Fruit fly (Drosophila melanogaster): ENCODE measurements around the gene Glyat.

Glyat gene

dm6 chr2L:8000578-8001040 lies 9.8 kb downstream of the Glyat start (continued):
- TF ChIP-seq Hr38 (GFP tag; optimal IDR thresholded peaks at IDR 0.05) (no peak), CG6276 (GFP tag; optimal IDR thresholded peaks at IDR 0.05) (peak; percentile 99), Ets21C (GFP tag; optimal IDR thresholded peaks at IDR 0.05) (peak; percentile 85), CG7368 (GFP tag; optimal IDR thresholded peaks at IDR 0.05) (peak; percentile 87), CG9139 (GFP tag; optimal IDR thresholded peaks at IDR 0.05) (peak; percentile 95), dac (GFP tag; optimal IDR thresholded peaks at IDR 0.05) (peak; percentile 90), dsx (GFP tag; optimal IDR thresholded peaks at IDR 0.05; ENCODE audit: poor library complexity, severe bottlenecking) (peak; percentile 90), CG11294 (GFP tag; IDR thresholded peaks at IDR 0.05) (peak; percentile 90), CG3919 (GFP tag; optimal IDR thresholded peaks at IDR 0.05) (peak; percentile 94), Gug (GFP tag; IDR thresholded peaks at IDR 0.05) (peak; percentile 88), achi (GFP tag; optimal IDR thresholded peaks at IDR 0.05) (peak; percentile 90), Met (GFP tag; optimal IDR thresholded peaks at IDR 0.05) (peak; percentile 93), Sox102F (GFP tag; optimal IDR thresholded peaks at IDR 0.05) (peak; percentile 89), fd59A (GFP tag; optimal IDR thresholded peaks at IDR 0.05) (peak; percentile 82), topi (GFP tag; optimal IDR thresholded peaks at IDR 0.05) (peak; percentile 95), CG32006 (GFP tag; optimal IDR thresholded peaks at IDR 0.05) (peak; percentile 98), acj6 (GFP tag; optimal IDR thresholded peaks at IDR 0.05) (peak; percentile 84), eg (GFP tag; IDR thresholded peaks at IDR 0.05) (peak; percentile 94), CG6792 (GFP tag; optimal IDR thresholded peaks at IDR 0.05) (peak; percentile 87), salr (GFP tag; optimal IDR thresholded peaks at IDR 0.05) (peak; percentile 80 to 90), CG8319 (GFP tag; optimal IDR thresholded peaks at IDR 0.05) (peak; percentile 67), CG4318 (GFP tag; optimal IDR thresholded peaks at IDR 0.05) (peak; percentile 92), Lpt (GFP tag; optimal IDR thresholded peaks at IDR 0.05) (peak; percentile 88)

- TF ChIP-seq achi (GFP tag; optimal IDR thresholded peaks at IDR 0.05) (no peak), Eip75B (GFP tag; optimal IDR thresholded peaks at IDR 0.05) (peak; percentile 29), CG34406 (GFP tag; optimal IDR thresholded peaks at IDR 0.05) (peak; percentile 2), ss (GFP tag; optimal IDR thresholded peaks at IDR 0.05) (peak; percentile 16 to 47), salr (GFP tag; optimal IDR thresholded peaks at IDR 0.05) (peak in 1 of 2 experiments; percentile 10), Sox102F (GFP tag; optimal IDR thresholded peaks at IDR 0.05) (peak; percentile 43), CG8632 (GFP tag; optimal IDR thresholded peaks at IDR 0.05) (no peak), CG11902 (GFP tag; optimal IDR thresholded peaks at IDR 0.05) (no peak), vri (GFP tag; optimal IDR thresholded peaks at IDR 0.05) (peak; percentile 93), CG15336 (GFP tag; IDR thresholded peaks at IDR 0.05) (peak; percentile 40; the same call in 1 of the 2 replicates), Smox (GFP tag; optimal IDR thresholded peaks at IDR 0.05) (no peak), net (GFP tag; optimal IDR thresholded peaks at IDR 0.05) (peak; percentile 59), Hr38 (GFP tag; optimal IDR thresholded peaks at IDR 0.05) (no peak), Sox14 (GFP tag; optimal IDR thresholded peaks at IDR 0.05) (peak; percentile 56), dac (GFP tag; optimal IDR thresholded peaks at IDR 0.05) (no peak), CG3919 (GFP tag; optimal IDR thresholded peaks at IDR 0.05) (peak; percentile 47), CG6163 (GFP tag; IDR thresholded peaks at IDR 0.05) (no peak), CG8119 (GFP tag; IDR thresholded peaks at IDR 0.05) (peak; percentile 50; the same call in 2 of the 3 replicates), pdm3 (GFP tag; optimal IDR thresholded peaks at IDR 0.05) (no peak), eg (GFP tag; IDR thresholded peaks at IDR 0.05) (peak; percentile 54; the same call in 1 of the 3 replicates), CG9139 (GFP tag; optimal IDR thresholded peaks at IDR 0.05) (peak; percentile 8), Lpt (GFP tag; optimal IDR thresholded peaks at IDR 0.05) (peak; percentile 34), dsx (GFP tag; optimal IDR thresholded peaks at IDR 0.05; ENCODE audit: poor library complexity, severe bottlenecking) (peak; percentile 53), CG1621 (tag; optimal IDR thresholded peaks at IDR 0.05) (peak; percentile 2), OdsH (GFP tag; optimal IDR thresholded peaks at IDR 0.05) (peak; percentile 2), esn (GFP tag; optimal IDR thresholded peaks at IDR 0.05) (peak; percentile 49), CG6854 (GFP tag; optimal IDR thresholded peaks at IDR 0.05) (peak; percentile 68), Ets96B (tag; optimal IDR thresholded peaks at IDR 0.05) (peak; percentile 1), CG3032 (tag; optimal IDR thresholded peaks at IDR 0.05) (no peak), Met (GFP tag; optimal IDR thresholded peaks at IDR 0.05) (no peak), CG6808 (GFP tag; optimal IDR thresholded peaks at IDR 0.05) (peak; percentile 45), svp (GFP tag) (peak; percentile 69), Eip78C (GFP tag) (peak; percentile 72), fkh (GFP tag; optimal IDR thresholded peaks at IDR 0.05) (peak; percentile 67), CG16779 (tag; optimal IDR thresholded peaks at IDR 0.05) (peak; percentile 39)
Observed at dm6 chr2L:7998655-7999054, 11.8 kb downstream of the Glyat start, which contains the start of gene Sirup. Gene Sirup (plus strand): TSS chr2L:7998869.

Data from whole organism, prepupa.